Worm (Caenorhabditis elegans) whole organism, L3 larva: ENCODE measurements around the gene gap-1.
A peak's percentile ranks its signal among the peaks of the same experiment; 100 is the strongest.

Experiments
- ceh-28 ChIP-seq: fragments of 150-350 bp; optimal IDR thresholded peaks from 2 replicates; lab custom pipeline; 2014; ENCODE audit warnings: missing biosample characterization, missing genetic modification reagents, missing genetic modification characterization
- lin-15B ChIP-seq: fragments of 150-350 bp; optimal IDR thresholded peaks from 2 replicates; lab custom pipeline; 2014; ENCODE audit warnings: missing biosample characterization, missing genetic modification characterization
- nfya-1 ChIP-seq: sonication (generic microtip); optimal IDR thresholded peaks from 2 replicates; lab custom pipeline; 2017; ENCODE audit warnings: missing genetic modification characterization, mild to moderate bottlenecking, missing compliant biosample characterization, antibody characterized with exemption, moderate library complexity; ENCODE audit not compliant: insufficient read depth
- nhr-77 ChIP-seq: fragments of 150-350 bp; optimal IDR thresholded peaks from 2 replicates; lab custom pipeline; 2014; ENCODE audit warnings: missing biosample characterization, missing genetic modification characterization

DNA sequence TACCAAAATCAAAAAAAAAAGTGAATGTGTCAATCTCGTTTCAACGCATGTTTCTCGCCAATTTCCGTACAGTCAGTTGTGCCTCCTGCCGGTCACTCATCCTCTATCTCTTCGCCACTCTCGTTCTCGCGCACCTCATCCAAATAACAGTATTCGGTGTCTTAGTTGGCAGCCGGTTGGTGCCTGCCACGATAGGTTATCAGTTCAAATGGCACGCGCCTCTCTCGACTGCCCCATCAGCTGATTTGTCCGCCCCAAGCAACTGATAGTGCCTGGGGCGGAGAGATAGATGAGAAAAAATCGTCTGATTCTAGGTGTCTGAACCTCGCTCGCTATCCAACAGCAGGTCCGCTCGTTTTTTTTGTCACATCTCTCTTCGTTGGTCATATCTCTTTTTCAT is 22.8 kb downstream of the gap-1 start:
- TF ChIP-seq nhr-77 (tag; lab: Kevin White, UChicago), result no peak
- no peak for TF ChIP-seq lin-15B (tag; lab: Kevin White, UChicago)
- no peak for TF ChIP-seq ceh-28 (tag; lab: Kevin White, UChicago)
- peak; percentile 22 for TF ChIP-seq nfya-1
